Fruit fly (Drosophila melanogaster) whole organism, wandering third instar larva: ENCODE results near the gene MED10.

Experiments used
- Abd-B ChIP-seq: fragments of >200 bp; optimal IDR thresholded peaks from 2 replicates; lab custom pipeline; 2017; ENCODE audit warnings: missing biosample characterization, missing genetic modification characterization
- CG32264 ChIP-seq: fragments of 200-800 bp; sonication (Bioruptor generic); optimal IDR thresholded peaks from 2 replicates; lab custom pipeline; 2016; ENCODE audit warnings: missing biosample characterization, missing genetic modification characterization
- CG9705 ChIP-seq: fragments of 200-800 bp; sonication (Bioruptor generic); optimal IDR thresholded peaks from 2 replicates; lab custom pipeline; 2018; ENCODE audit warnings: missing biosample characterization, mild to moderate bottlenecking, missing genetic modification characterization
- CrebA ChIP-seq: fragments of 200-800 bp; sonication (Bioruptor generic); optimal IDR thresholded peaks from 2 replicates; lab custom pipeline; 2016; ENCODE audit warnings: missing biosample characterization, mild to moderate bottlenecking, missing genetic modification characterization, borderline replicate concordance
- Dfd ChIP-seq: fragments of >200 bp; optimal IDR thresholded peaks from 2 replicates; lab custom pipeline; 2017; ENCODE audit warnings: missing biosample characterization, missing genetic modification characterization
- Dif ChIP-seq: fragments of 200-275, 200-300 bp; sonication (Bioruptor generic); optimal IDR thresholded peaks from 2 replicates; lab custom pipeline; 2018; ENCODE audit warnings: missing biosample characterization, missing genetic modification characterization; ENCODE audit not compliant: partially characterized antibody
- GATAd ChIP-seq: sonication (Bioruptor generic); optimal IDR thresholded peaks from 2 replicates; lab custom pipeline; 2016; ENCODE audit warnings: missing biosample characterization, missing genetic modification characterization
- HLH106 ChIP-seq: fragments of 200-800 bp; optimal IDR thresholded peaks from 3 replicates; lab custom pipeline; 2019; ENCODE audit warnings: missing biosample characterization, mild to moderate bottlenecking, missing genetic modification characterization, moderate library complexity
- Hnf4 ChIP-seq: fragments of 200-800 bp; sonication (Bioruptor generic); optimal IDR thresholded peaks from 2 replicates; lab custom pipeline; 2016; ENCODE audit warnings: missing biosample characterization, mild to moderate bottlenecking, missing genetic modification characterization
- Hr78 ChIP-seq: fragments of >200 bp; optimal IDR thresholded peaks from 2 replicates; lab custom pipeline; 2017; ENCODE audit warnings: missing biosample characterization, missing genetic modification characterization
- Hr83 ChIP-seq: fragments of 200-300 bp; sonication (Bioruptor generic); optimal IDR thresholded peaks from 2 replicates; lab custom pipeline; 2016; ENCODE audit warnings: missing biosample characterization, mild to moderate bottlenecking, missing genetic modification characterization, moderate library complexity; ENCODE audit not compliant: poor library complexity, severe bottlenecking
- Jra ChIP-seq: sonication (Bioruptor generic); optimal IDR thresholded peaks from 2 replicates; lab custom pipeline; 2016; ENCODE audit warnings: missing biosample characterization, missing genetic modification characterization
- Mio ChIP-seq: sonication (Bioruptor generic); optimal IDR thresholded peaks from 2 replicates; lab custom pipeline; 2016; ENCODE audit warnings: missing biosample characterization, missing genetic modification characterization
- Myc ChIP-seq: fragments of >200 bp; optimal IDR thresholded peaks from 2 replicates; lab custom pipeline; 2017
- N ChIP-seq: fragments of >200 bp; optimal IDR thresholded peaks from 2 replicates; lab custom pipeline; 2018; ENCODE audit warnings: missing biosample characterization, missing external identifiers, missing genetic modification characterization
- OdsH ChIP-seq: fragments of 200-800 bp; sonication (Bioruptor generic); optimal IDR thresholded peaks from 2 replicates; lab custom pipeline; 2016; ENCODE audit warnings: missing biosample characterization, mild to moderate bottlenecking, missing genetic modification characterization
- Rel ChIP-seq, 2 experiments: fragments of 200-800 bp; sonication (Bioruptor generic) in 1 of 2; optimal IDR thresholded peaks; 2 replicates in 1 of 2; 3 replicates in 1 of 2; lab custom pipeline; 2016 to 2019; ENCODE audit warnings: mild to moderate bottlenecking in 2 of 2, missing biosample characterization in 2 of 2, missing genetic modification characterization in 2 of 2, moderate library complexity in 1 of 2
- Sp1 ChIP-seq: fragments of 200-800 bp; sonication (Bioruptor generic); optimal IDR thresholded peaks from 3 replicates; lab custom pipeline; 2019; ENCODE audit warnings: missing biosample characterization, mild to moderate bottlenecking, missing genetic modification characterization, moderate library complexity
- Vsx2 ChIP-seq: fragments of 200-300, 225-300 bp; sonication (Bioruptor generic); optimal IDR thresholded peaks from 2 replicates; lab custom pipeline; 2018; ENCODE audit warnings: missing biosample characterization, missing genetic modification characterization; ENCODE audit not compliant: partially characterized antibody
- br ChIP-seq: fragments of 200-800 bp; sonication (Bioruptor generic); optimal IDR thresholded peaks from 2 replicates; lab custom pipeline; 2016; ENCODE audit warnings: missing biosample characterization, missing genetic modification characterization
- brk ChIP-seq: fragments of 200-800 bp; sonication (Bioruptor generic); optimal IDR thresholded peaks from 2 replicates; lab custom pipeline; 2016; ENCODE audit warnings: missing biosample characterization, mild to moderate bottlenecking, missing genetic modification characterization
- dl ChIP-seq, 2 experiments: fragments of 175-275, 200-275 bp in 1 of 2; fragments of 200-275 bp in 1 of 2; sonication (Bioruptor generic); optimal IDR thresholded peaks; lab custom pipeline; 2018; ENCODE audit warnings: mild to moderate bottlenecking in 2 of 2, missing biosample characterization in 2 of 2, missing genetic modification characterization in 2 of 2, moderate library complexity in 2 of 2; ENCODE audit not compliant: partially characterized antibody in 2 of 2, insufficient read depth in 1 of 2
- dmrt93B ChIP-seq: fragments of 200-800 bp; sonication (Bioruptor generic); optimal IDR thresholded peaks from 2 replicates; lab custom pipeline; 2018; ENCODE audit warnings: missing biosample characterization, mild to moderate bottlenecking, missing genetic modification characterization
- dsf ChIP-seq: sonication (Bioruptor generic); optimal IDR thresholded peaks from 2 replicates; lab custom pipeline; 2016; ENCODE audit warnings: missing biosample characterization, missing genetic modification characterization, borderline replicate concordance
- ey ChIP-seq: fragments of 200-800 bp; sonication (Bioruptor generic); optimal IDR thresholded peaks from 2 replicates; lab custom pipeline; 2016; ENCODE audit warnings: missing biosample characterization, missing genetic modification characterization
- foxo ChIP-seq, 2 experiments: fragments of 200-800 bp; sonication (Bioruptor generic); optimal IDR thresholded peaks; 2 replicates in 1 of 2; 3 replicates in 1 of 2; lab custom pipeline; 2016 to 2017; ENCODE audit warnings: missing biosample characterization in 2 of 2, missing genetic modification characterization in 2 of 2
- fru ChIP-seq: fragments of 200-800 bp; sonication (Bioruptor generic); optimal IDR thresholded peaks from 3 replicates; lab custom pipeline; 2016; ENCODE audit warnings: missing biosample characterization, mild to moderate bottlenecking, missing genetic modification characterization
- h ChIP-seq: fragments of 200-800 bp; sonication (Bioruptor generic); optimal IDR thresholded peaks from 3 replicates; lab custom pipeline; 2016; ENCODE audit warnings: missing biosample characterization, mild to moderate bottlenecking, missing genetic modification characterization
- jim ChIP-seq: fragments of 175-275, 200-325 bp; sonication (Bioruptor generic); optimal IDR thresholded peaks from 2 replicates; lab custom pipeline; 2016; ENCODE audit warnings: missing biosample characterization, mild to moderate bottlenecking, missing genetic modification characterization
- lola ChIP-seq: fragments of >200 bp; optimal IDR thresholded peaks from 2 replicates; lab custom pipeline; 2017; ENCODE audit warnings: missing biosample characterization, missing genetic modification characterization
- pan ChIP-seq: fragments of >200 bp; optimal IDR thresholded peaks from 2 replicates; lab custom pipeline; 2017
- psq ChIP-seq: fragments of 200-800 bp; sonication (Bioruptor generic); optimal IDR thresholded peaks from 3 replicates; lab custom pipeline; 2017; ENCODE audit warnings: missing biosample characterization, mild to moderate bottlenecking, missing genetic modification characterization, moderate library complexity
- rgr ChIP-seq: fragments of 200-800 bp; sonication (Bioruptor generic); optimal IDR thresholded peaks from 3 replicates; lab custom pipeline; 2016; ENCODE audit warnings: missing biosample characterization, mild to moderate bottlenecking, missing genetic modification characterization
- sage ChIP-seq: fragments of 200-800 bp; sonication (Bioruptor generic); optimal IDR thresholded peaks from 2 replicates; lab custom pipeline; 2016; ENCODE audit warnings: missing biosample characterization, mild to moderate bottlenecking, missing genetic modification characterization
- sv ChIP-seq: fragments of 200-800 bp; sonication (Bioruptor generic); optimal IDR thresholded peaks from 3 replicates; lab custom pipeline; 2016; ENCODE audit warnings: missing biosample characterization, missing genetic modification characterization
- tai ChIP-seq: sonication (Bioruptor generic); optimal IDR thresholded peaks from 2 replicates; lab custom pipeline; 2016; ENCODE audit warnings: missing biosample characterization, missing genetic modification characterization
- usp ChIP-seq: fragments of >200 bp; optimal IDR thresholded peaks from 2 replicates; lab custom pipeline; 2017; ENCODE audit warnings: missing biosample characterization, missing genetic modification characterization
- woc ChIP-seq: sonication (Bioruptor generic); optimal IDR thresholded peaks from 2 replicates; lab custom pipeline; 2016; ENCODE audit warnings: missing biosample characterization, mild to moderate bottlenecking, missing genetic modification characterization

Gene MED10

DNA sequence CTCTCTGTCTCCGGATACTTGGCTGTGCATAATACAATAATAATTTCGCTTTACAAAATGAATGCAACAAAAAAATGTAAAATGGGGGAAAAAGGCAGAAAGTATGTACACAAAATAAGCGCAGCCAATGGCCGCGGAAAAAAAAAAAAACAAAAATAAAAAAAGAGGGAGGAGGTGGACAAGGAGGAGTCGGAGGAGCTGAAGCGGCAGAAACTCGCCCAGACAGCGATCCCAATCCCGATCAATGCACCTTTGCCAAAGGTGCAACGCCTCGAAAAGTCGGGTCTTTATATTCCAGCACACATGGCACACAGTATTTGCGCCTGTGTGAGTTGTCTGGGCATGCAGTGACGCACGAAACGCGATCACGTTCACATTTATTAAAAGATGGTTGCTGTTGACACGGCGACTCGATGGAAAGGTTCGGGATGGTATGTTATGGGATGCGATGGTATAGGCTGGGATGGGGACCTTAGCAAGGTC is 36.4 kb upstream of the MED10 start:
- TF ChIP-seq ey (GFP tag; lab: Kevin White, UChicago) (peak; percentile 44), tai (peak; percentile 90), usp (no peak), Abd-B (no peak), Jra (peak; percentile 72), dmrt93B (peak; percentile 5), dl (GFP tag; optimal IDR thresholded peaks at IDR 0.05; lab: Kevin White, UChicago; ENCODE audit: insufficient read depth in 1 of 2, partially characterized antibody in 2 of 2) (peak in 1 of 2 experiments; percentile 5), Sp1 (GFP tag; lab: Kevin White, UChicago) (peak; percentile 74), Dif (GFP tag; lab: Kevin White, UChicago) (peak; percentile 62), brk (GFP tag; lab: Kevin White, UChicago) (peak; percentile 74), pan (no peak), Hr83 (GFP tag; lab: Kevin White, UChicago) (peak; percentile 66), CrebA (GFP tag; lab: Kevin White, UChicago) (peak; percentile 90), Vsx2 (GFP tag; lab: Kevin White, UChicago) (peak; percentile 55), Mio (GFP tag; lab: Kevin White, UChicago) (no peak), Dfd (GFP tag; lab: Kevin White, UChicago) (no peak), lola (no peak), N (no peak), Hr78 (GFP tag; lab: Kevin White, UChicago) (no peak), woc (peak; percentile 67), CG9705 (GFP tag; lab: Kevin White, UChicago) (no peak), CG32264 (GFP tag; lab: Kevin White, UChicago) (peak; percentile 80), HLH106 (no peak), foxo (GFP tag; optimal IDR thresholded peaks at IDR 0.05; lab: Kevin White, UChicago) (peak; percentile 56 to 64), br (GFP tag; lab: Kevin White, UChicago) (peak; percentile 71), Rel (GFP tag; optimal IDR thresholded peaks at IDR 0.05; lab: Kevin White, UChicago) (peak; percentile 83), Rel (tag; optimal IDR thresholded peaks at IDR 0.05; lab: Kevin White, UChicago) (peak; percentile 87), Hnf4 (peak; percentile 67), GATAd (GFP tag; lab: Kevin White, UChicago) (no peak), sv (GFP tag; lab: Kevin White, UChicago) (no peak), psq (GFP tag; lab: Kevin White, UChicago) (peak; percentile 84), OdsH (GFP tag; lab: Kevin White, UChicago) (peak; percentile 57), jim (GFP tag; lab: Kevin White, UChicago) (peak; percentile 100), Myc (lab: Kevin White, UChicago) (no peak), rgr (GFP tag; lab: Kevin White, UChicago) (peak; percentile 59), fru (GFP tag; lab: Kevin White, UChicago) (peak; percentile 64), sage (GFP tag; lab: Kevin White, UChicago) (peak; percentile 78), dsf (GFP tag; lab: Kevin White, UChicago) (no peak), h (GFP tag; lab: Kevin White, UChicago) (peak; percentile 86)

- TF ChIP-seq sage (GFP tag; lab: Kevin White, UChicago) (no peak), Sp1 (GFP tag; lab: Kevin White, UChicago) (peak; percentile 31), HLH106 (peak; percentile 22), h (GFP tag; lab: Kevin White, UChicago) (no peak), dsf (GFP tag; lab: Kevin White, UChicago) (no peak), Vsx2 (GFP tag; lab: Kevin White, UChicago) (no peak), CG32264 (GFP tag; lab: Kevin White, UChicago) (no peak), rgr (GFP tag; lab: Kevin White, UChicago) (peak; percentile 13), Hnf4 (no peak), lola (no peak), br (GFP tag; lab: Kevin White, UChicago) (peak; percentile 15), GATAd (GFP tag; lab: Kevin White, UChicago) (no peak), N (no peak), jim (GFP tag; lab: Kevin White, UChicago) (no peak), sv (GFP tag; lab: Kevin White, UChicago) (no peak), Dfd (GFP tag; lab: Kevin White, UChicago) (no peak), tai (peak; percentile 26), Dif (GFP tag; lab: Kevin White, UChicago) (no peak), OdsH (GFP tag; lab: Kevin White, UChicago) (no peak), foxo (GFP tag; optimal IDR thresholded peaks at IDR 0.05; lab: Kevin White, UChicago) (no peak), fru (GFP tag; lab: Kevin White, UChicago) (peak; percentile 36), pan (no peak), CG9705 (GFP tag; lab: Kevin White, UChicago) (no peak), ey (GFP tag; lab: Kevin White, UChicago) (no peak), psq (GFP tag; lab: Kevin White, UChicago) (peak; percentile 12), CrebA (GFP tag; lab: Kevin White, UChicago) (no peak), dmrt93B (peak; percentile 13), Hr83 (GFP tag; lab: Kevin White, UChicago) (no peak), Mio (GFP tag; lab: Kevin White, UChicago) (no peak), woc (no peak), Hr78 (GFP tag; lab: Kevin White, UChicago) (no peak)
- TF ChIP-seq, all 38 proteins: peak for 8
These were observed 35.2 kb upstream of the MED10 start for dm6 chr3L:16196588-16197183.
